Fruit fly (Drosophila melanogaster) whole organism, embryonic: ENCODE measurements around the gene Cyp313a3.

ENCODE experiments used
- Abd-B ChIP-seq: fragments of 200-800 bp; sonication (Bioruptor generic); optimal IDR thresholded peaks from 2 replicates; lab custom pipeline; 2018; ENCODE audit warnings: missing biosample characterization, mild to moderate bottlenecking, missing genetic modification characterization, moderate library complexity
- Ada2b ChIP-seq: fragments of 200-800 bp; sonication (Bioruptor generic); IDR thresholded peaks from 2 replicates; pipeline ENCODE4 v1.3.6; 2022; ENCODE audit warnings: missing biosample characterization, missing genetic modification characterization
- Adf1 ChIP-seq: fragments of 200-800 bp; sonication (Bioruptor generic); IDR thresholded peaks from 2 replicates; pipeline ENCODE4 v1.3.6; 2022; ENCODE audit warnings: missing biosample characterization, missing genetic modification characterization
- BtbVII ChIP-seq: fragments of 200-800 bp; sonication (Bioruptor generic); optimal IDR thresholded peaks from 3 replicates; lab custom pipeline; 2017; ENCODE audit warnings: missing biosample characterization, mild to moderate bottlenecking, missing genetic modification characterization
- CG1024 ChIP-seq: fragments of 200-800 bp; sonication (Bioruptor generic); IDR thresholded peaks from 2 replicates; pipeline ENCODE4 v1.3.6; 2022; ENCODE audit warnings: missing biosample characterization, missing genetic modification characterization
- CG10959 ChIP-seq: fragments of 200-800 bp; sonication (Bioruptor generic); IDR thresholded peaks from 2 replicates; pipeline ENCODE4 v1.3.6; 2022; ENCODE audit warnings: missing biosample characterization, missing genetic modification characterization
- CG11085 ChIP-seq: fragments of 200-800 bp; sonication (Bioruptor generic); IDR thresholded peaks from 2 replicates; pipeline ENCODE4 v1.3.6; 2022; ENCODE audit warnings: missing biosample characterization, missing genetic modification characterization
- CG12071 ChIP-seq: fragments of 200-800 bp; sonication (Bioruptor generic); optimal IDR thresholded peaks from 3 replicates; lab custom pipeline; 2018; ENCODE audit warnings: missing biosample characterization, mild to moderate bottlenecking, missing genetic modification characterization
- CG13123 ChIP-seq: fragments of 200-800 bp; sonication (Bioruptor generic); optimal IDR thresholded peaks from 2 replicates; lab custom pipeline; 2016; ENCODE audit warnings: missing biosample characterization, missing genetic modification characterization
- CG14441 ChIP-seq: fragments of 200-800 bp; sonication (Bioruptor generic); IDR thresholded peaks from 2 replicates; pipeline ENCODE4 v1.3.6; 2022; ENCODE audit warnings: missing biosample characterization, missing genetic modification characterization
- CG14710 ChIP-seq: fragments of 200-800 bp; sonication (Bioruptor generic); optimal IDR thresholded peaks from 3 replicates; lab custom pipeline; 2019; ENCODE audit warnings: missing biosample characterization, mild to moderate bottlenecking, missing genetic modification characterization, moderate library complexity
- CG14965 ChIP-seq: fragments of 200-800 bp; sonication (Bioruptor generic); optimal IDR thresholded peaks from 2 replicates; lab custom pipeline; 2016; ENCODE audit warnings: missing biosample characterization, missing genetic modification characterization, borderline replicate concordance
- CG18011 ChIP-seq: fragments of 200-800 bp; sonication (Bioruptor generic); optimal IDR thresholded peaks from 2 replicates; lab custom pipeline; 2017; ENCODE audit warnings: missing biosample characterization, missing genetic modification characterization, mild to moderate bottlenecking, moderate library complexity, missing genotype
- CG2199 ChIP-seq: fragments of 200-800 bp; sonication (Bioruptor generic); IDR thresholded peaks from 3 replicates; pipeline ENCODE4 v1.3.6; 2022; ENCODE audit warnings: missing biosample characterization, missing genetic modification characterization
- CG2202 ChIP-seq: fragments of 200-800 bp; sonication (Bioruptor generic); optimal IDR thresholded peaks from 2 replicates; lab custom pipeline; 2018; ENCODE audit warnings: missing biosample characterization, mild to moderate bottlenecking, missing genetic modification characterization
- CG2712 ChIP-seq: fragments of 200-800 bp; optimal IDR thresholded peaks from 3 replicates; lab custom pipeline; 2019; ENCODE audit warnings: missing biosample characterization, mild to moderate bottlenecking, missing genetic modification characterization, moderate library complexity
- CG2889 ChIP-seq: fragments of 200-800 bp; sonication (Bioruptor generic); IDR thresholded peaks from 3 replicates; pipeline ENCODE4 v1.3.6; 2022; ENCODE audit warnings: missing biosample characterization, missing genetic modification characterization
- CG32532 ChIP-seq: fragments of 200-800 bp; sonication (Bioruptor generic); IDR thresholded peaks from 2 replicates; pipeline ENCODE4 v1.3.6; 2022; ENCODE audit warnings: missing biosample characterization, missing genetic modification characterization
- CG34422 ChIP-seq: fragments of 200-800 bp; sonication (Bioruptor generic); IDR thresholded peaks from 3 replicates; pipeline ENCODE4 v1.3.6; 2022; ENCODE audit warnings: missing biosample characterization, missing genetic modification characterization
- CG42726 ChIP-seq: fragments of 200-800 bp; sonication (Bioruptor generic); IDR thresholded peaks from 2 replicates; pipeline ENCODE4 v1.3.6; 2022; ENCODE audit warnings: missing biosample characterization, missing genetic modification characterization; ENCODE audit not compliant: partially characterized antibody
- CG4617 ChIP-seq: fragments of 200-800 bp; sonication (Bioruptor generic); optimal IDR thresholded peaks from 3 replicates; lab custom pipeline; 2016; ENCODE audit warnings: missing biosample characterization, missing genetic modification characterization, borderline replicate concordance
- CG4854 ChIP-seq: fragments of 200-800 bp; sonication (Bioruptor generic); optimal IDR thresholded peaks from 2 replicates; lab custom pipeline; 2016; ENCODE audit warnings: missing biosample characterization, missing genetic modification characterization, inconsistent platforms
- CG5180 ChIP-seq: fragments of 200-800 bp; sonication (Bioruptor generic); optimal IDR thresholded peaks from 3 replicates; lab custom pipeline; 2017; ENCODE audit warnings: missing biosample characterization, missing genetic modification characterization, mild to moderate bottlenecking, moderate library complexity, missing genetic modification reagents
- CG6654 ChIP-seq: fragments of 200-800 bp; sonication (Bioruptor generic); optimal IDR thresholded peaks from 2 replicates; lab custom pipeline; 2017; ENCODE audit warnings: missing biosample characterization, mild to moderate bottlenecking, missing genetic modification characterization
- CG6791 ChIP-seq: fragments of 200-800 bp; sonication (Bioruptor generic); IDR thresholded peaks from 3 replicates; pipeline ENCODE4 v1.3.6; 2022; ENCODE audit warnings: missing biosample characterization, missing genetic modification characterization; ENCODE audit not compliant: partially characterized antibody
- CG7271 ChIP-seq: fragments of 200-800 bp; sonication (Bioruptor generic); optimal IDR thresholded peaks from 2 replicates; lab custom pipeline; 2018; ENCODE audit warnings: missing biosample characterization, mild to moderate bottlenecking, missing genetic modification characterization, moderate library complexity
- Dp ChIP-seq: fragments of 200-800 bp; sonication (Bioruptor generic); optimal IDR thresholded peaks from 2 replicates; lab custom pipeline; 2018; ENCODE audit warnings: missing biosample characterization, mild to moderate bottlenecking, missing genetic modification characterization, moderate library complexity
- Hey ChIP-seq: fragments of 200-800 bp; sonication (Bioruptor generic); optimal IDR thresholded peaks from 3 replicates; lab custom pipeline; 2018; ENCODE audit warnings: missing biosample characterization, mild to moderate bottlenecking, missing genetic modification characterization
- Hmx ChIP-seq: fragments of 200-800 bp; sonication (Bioruptor generic); optimal IDR thresholded peaks from 2 replicates; lab custom pipeline; 2016; ENCODE audit warnings: missing biosample characterization, missing genetic modification characterization
- Hsf ChIP-seq: fragments of 200-800 bp; sonication (Bioruptor generic); optimal IDR thresholded peaks from 3 replicates; lab custom pipeline; 2016; ENCODE audit warnings: missing biosample characterization, missing genetic modification characterization
- Meics ChIP-seq: fragments of 200-800 bp; sonication (Bioruptor generic); optimal IDR thresholded peaks from 2 replicates; lab custom pipeline; 2017; ENCODE audit warnings: missing biosample characterization, mild to moderate bottlenecking, missing genetic modification characterization
- Mrtf ChIP-seq: fragments of 200-800 bp; sonication (Bioruptor generic); IDR thresholded peaks from 3 replicates; pipeline ENCODE4 v1.3.6; 2022; ENCODE audit warnings: missing biosample characterization, missing genetic modification characterization
- NC2α ChIP-seq: fragments of 200-800 bp; sonication (Bioruptor generic); optimal IDR thresholded peaks from 2 replicates; lab custom pipeline; 2016; ENCODE audit warnings: missing biosample characterization, missing genetic modification characterization
- NfI ChIP-seq: fragments of 200-800 bp; sonication (Bioruptor generic); optimal IDR thresholded peaks from 3 replicates; lab custom pipeline; 2018; ENCODE audit warnings: missing biosample characterization, mild to moderate bottlenecking, missing genetic modification characterization, moderate library complexity
- PHDP ChIP-seq: fragments of 200-800 bp; sonication (Bioruptor generic); optimal IDR thresholded peaks from 3 replicates; lab custom pipeline; 2018; ENCODE audit warnings: missing biosample characterization, mild to moderate bottlenecking, missing genetic modification characterization, moderate library complexity
- ato ChIP-seq: fragments of 200-800 bp; sonication (Bioruptor generic); IDR thresholded peaks from 2 replicates; pipeline ENCODE4 v1.3.6; 2022; ENCODE audit warnings: missing biosample characterization, missing genetic modification characterization; ENCODE audit not compliant: partially characterized antibody
- az2 ChIP-seq: fragments of 200-800 bp; sonication (Bioruptor generic); optimal IDR thresholded peaks from 3 replicates; lab custom pipeline; 2016; ENCODE audit warnings: missing biosample characterization, missing genetic modification characterization
- ewg ChIP-seq: fragments of 200-800 bp; sonication (Bioruptor generic); optimal IDR thresholded peaks from 3 replicates; lab custom pipeline; 2017; ENCODE audit warnings: mild to moderate bottlenecking, missing biosample characterization, missing genetic modification reagents, missing genetic modification characterization
- fd102C ChIP-seq: fragments of 200-800 bp; sonication (Bioruptor generic); optimal IDR thresholded peaks from 2 replicates; lab custom pipeline; 2018; ENCODE audit warnings: missing biosample characterization, mild to moderate bottlenecking, missing genetic modification characterization, moderate library complexity
- fd96Cb ChIP-seq: fragments of 200-800 bp; sonication (Bioruptor generic); optimal IDR thresholded peaks from 2 replicates; lab custom pipeline; 2018; ENCODE audit warnings: missing biosample characterization, mild to moderate bottlenecking, missing genetic modification characterization, moderate library complexity
- lov ChIP-seq, 2 experiments: fragments of 200-800 bp in 1 of 2; fragments of >200 bp in 1 of 2; sonication (Bioruptor generic) in 1 of 2; IDR thresholded peaks in 1 of 2; optimal IDR thresholded peaks in 1 of 2; 2 replicates in 1 of 2; 3 replicates in 1 of 2; pipeline versions ENCODE4 v1.3.6 to Lab custom; 2017 to 2022; ENCODE audit warnings: missing biosample characterization in 1 of 2, missing genetic modification characterization in 1 of 2
- org-1 ChIP-seq: fragments of 200-800 bp; sonication (Bioruptor generic); optimal IDR thresholded peaks from 2 replicates; lab custom pipeline; 2017; ENCODE audit warnings: missing biosample characterization, missing genetic modification characterization
- pita ChIP-seq: fragments of 200-800 bp; sonication (Bioruptor generic); optimal IDR thresholded peaks from 2 replicates; lab custom pipeline; 2017; ENCODE audit warnings: missing biosample characterization, mild to moderate bottlenecking, missing genetic modification characterization
- pnt ChIP-seq: fragments of 200-800 bp; sonication (Bioruptor generic); optimal IDR thresholded peaks from 3 replicates; lab custom pipeline; 2016; ENCODE audit warnings: missing biosample characterization, missing genetic modification characterization
- run ChIP-seq: fragments of 200-800 bp; sonication (Bioruptor generic); optimal IDR thresholded peaks from 3 replicates; lab custom pipeline; 2018; ENCODE audit warnings: missing biosample characterization, mild to moderate bottlenecking, missing genetic modification characterization
- sisA ChIP-seq: fragments of 200-800 bp; sonication (Bioruptor generic); IDR thresholded peaks from 2 replicates; pipeline ENCODE4 v1.3.6; 2022; ENCODE audit warnings: missing biosample characterization, missing genetic modification characterization
- slou ChIP-seq: fragments of 200-800 bp; sonication (Bioruptor generic); optimal IDR thresholded peaks from 3 replicates; lab custom pipeline; 2016; ENCODE audit warnings: missing biosample characterization, missing genetic modification characterization
- sqz ChIP-seq: fragments of 200-800 bp; sonication (Bioruptor generic); optimal IDR thresholded peaks from 3 replicates; lab custom pipeline; 2018; ENCODE audit warnings: missing biosample characterization, mild to moderate bottlenecking, missing genetic modification characterization
- toy ChIP-seq: fragments of 200-800 bp; sonication (Bioruptor generic); IDR thresholded peaks from 2 replicates; pipeline ENCODE4 v1.3.6; 2022; ENCODE audit warnings: missing biosample characterization, missing genetic modification characterization

Gene Cyp313a3

dm6 chr3R:12221366-12221916, 17.6 kb downstream of the Cyp313a3 start, which contains the start of gene CG4860 (continued):
- peak; percentile 87 for TF ChIP-seq CG2712 (tag; lab: Kevin White, UChicago)
- no peak for TF ChIP-seq CG10959 (GFP tag; lab: Robert Waterston, UW)
- TF ChIP-seq Ada2b (GFP tag; lab: Robert Waterston, UW), result peak; percentile 87
- TF ChIP-seq run (tag; lab: Kevin White, UChicago), result peak; percentile 72
- TF ChIP-seq CG14441 (GFP tag; lab: Robert Waterston, UW), result peak; percentile 89
- no peak for TF ChIP-seq ato (GFP tag; lab: Robert Waterston, UW)
- TF ChIP-seq CG13123, result peak; percentile 72
- peak; percentile 89 for TF ChIP-seq Meics
- TF ChIP-seq CG14710 (tag; lab: Kevin White, UChicago), result peak; percentile 61
- TF ChIP-seq CG32532 (GFP tag; lab: Robert Waterston, UW), result peak; percentile 95
- TF ChIP-seq CG2199 (GFP tag; lab: Robert Waterston, UW), result 0 out of 3 replicates have a peak, but pooled peaks have one; percentile 53
- TF ChIP-seq CG6791 (GFP tag; lab: Robert Waterston, UW), result no peak
- peak; percentile 26; the same call in 1 of the 2 replicates for TF ChIP-seq toy (GFP tag; lab: Robert Waterston, UW)
- TF ChIP-seq pnt (GFP tag; lab: Kevin White, UChicago), result peak; percentile 76
- TF ChIP-seq sisA (GFP tag; lab: Robert Waterston, UW), result peak; percentile 74
- TF ChIP-seq CG1024 (GFP tag; lab: Robert Waterston, UW), result peak; percentile 40; the same call in 1 of the 2 replicates
- TF ChIP-seq CG4617 (GFP tag; lab: Kevin White, UChicago), result peak; percentile 53
- peak; percentile 74 for TF ChIP-seq CG12071
- no peak for TF ChIP-seq CG2889 (GFP tag; lab: Robert Waterston, UW)
- TF ChIP-seq Dp (GFP tag; lab: Kevin White, UChicago), result no peak
- no peak for TF ChIP-seq fd102C (GFP tag; lab: Kevin White, UChicago)
- peak; percentile 80 for TF ChIP-seq Hmx (GFP tag; lab: Kevin White, UChicago)
- TF ChIP-seq Adf1, result peak; percentile 69
- peak; percentile 82 for TF ChIP-seq fd96Cb
- TF ChIP-seq slou (GFP tag; lab: Kevin White, UChicago), result peak; percentile 84
- TF ChIP-seq ewg (GFP tag; lab: Kevin White, UChicago), result peak; percentile 58
- peak; percentile 91 for TF ChIP-seq az2 (GFP tag; lab: Kevin White, UChicago)
- peak; percentile 56 for TF ChIP-seq NC2α (GFP tag; lab: Kevin White, UChicago)
- no peak for TF ChIP-seq sqz (GFP tag; lab: Kevin White, UChicago)
- TF ChIP-seq Hey, result no peak
- TF ChIP-seq org-1, result peak; percentile 80
- TF ChIP-seq CG18011 (GFP tag; lab: Kevin White, UChicago), result peak; percentile 79
- peak; percentile 90 for TF ChIP-seq Hsf
- peak; percentile 72 for TF ChIP-seq CG11085 (GFP tag; lab: Robert Waterston, UW)
- peak; percentile 81 for TF ChIP-seq Abd-B (GFP tag; lab: Kevin White, UChicago)
- TF ChIP-seq BtbVII, result peak; percentile 71
- no peak for TF ChIP-seq CG14965 (GFP tag; lab: Kevin White, UChicago)
- peak; percentile 89 for TF ChIP-seq NfI (GFP tag; lab: Kevin White, UChicago)
- no peak for TF ChIP-seq CG42726
- no peak for TF ChIP-seq lov (optimal IDR thresholded peaks at IDR 0.05; lab: Kevin White, UChicago)
- TF ChIP-seq lov (GFP tag; IDR thresholded peaks at IDR 0.05; lab: Robert Waterston, UW), result 0 out of 3 replicates have a peak, but pooled peaks have one; percentile 16
- peak; percentile 74; the same call in 2 of the 3 replicates for TF ChIP-seq Mrtf
- no peak for TF ChIP-seq pita (GFP tag; lab: Kevin White, UChicago)
- TF ChIP-seq CG6654, result peak; percentile 55
- peak; percentile 57 for TF ChIP-seq CG2202 (tag; lab: Kevin White, UChicago)
- peak; percentile 64 for TF ChIP-seq CG4854
- TF ChIP-seq CG7271, result peak; percentile 20
- TF ChIP-seq CG5180 (GFP tag; lab: Kevin White, UChicago), result peak; percentile 62
- peak; percentile 87 for TF ChIP-seq CG34422
- peak; percentile 94 for TF ChIP-seq PHDP (tag; lab: Kevin White, UChicago)
